Worm (Caenorhabditis elegans): ENCODE results near the gene Y38H6C.13.

Y38H6C.13 gene

ce11 chrV:20544610-20545009 lies 17.0 kb downstream of the Y38H6C.13 start:
- TF ChIP-seq ama-1 (optimal IDR thresholded peaks at IDR 0.05) (no peak), gmeb-1 (tag; optimal IDR thresholded peaks at IDR 0.05) (peak; percentile 19), ztf-4 (tag; optimal IDR thresholded peaks at IDR 0.05) (no peak), ceh-16 (tag; optimal IDR thresholded peaks at IDR 0.05) (no peak), skn-1 (tag; optimal IDR thresholded peaks at IDR 0.05) (peak; percentile 79)

- TF ChIP-seq fos-1 (tag; optimal IDR thresholded peaks at IDR 0.05) (peak; percentile 10), blmp-1 (tag; optimal IDR thresholded peaks at IDR 0.05; ENCODE audit: insufficient read depth) (no peak)
These were observed 18.1 kb downstream of the Y38H6C.13 start for ce11 chrV:20545742-20546141.

- TF ChIP-seq sma-3 (GFP tag; optimal IDR thresholded peaks at IDR 0.05) (no peak), ztf-1 (GFP tag; conservative IDR thresholded peaks at IDR 0.05) (no peak), crh-2 (tag; optimal IDR thresholded peaks at IDR 0.05) (no peak)
These were observed 19.5 kb downstream of the Y38H6C.13 start, which contains the start of gene Y38H6C.18 for ce11 chrV:20547048-20547447. Gene Y38H6C.18 (minus strand): TSS chrV:20547148.

DNA sequence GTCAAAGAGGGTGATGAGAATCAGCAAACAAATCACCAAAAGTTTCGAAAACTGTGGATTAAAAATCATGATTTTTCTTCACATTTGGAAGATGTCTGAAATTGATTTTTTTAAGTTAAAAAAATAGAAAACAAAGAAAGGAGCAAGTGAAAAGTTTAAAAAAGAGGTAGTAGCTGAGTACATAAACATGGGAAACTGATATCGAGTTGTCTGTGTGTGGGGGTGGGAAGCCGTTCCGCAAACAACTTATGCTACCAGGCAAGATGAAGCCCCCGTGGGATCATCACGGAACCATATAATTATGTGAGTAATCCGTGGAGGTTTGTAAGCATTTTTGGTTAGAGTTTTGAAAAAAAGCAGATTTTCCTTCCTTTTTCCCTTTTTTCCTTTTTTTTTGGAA lies 23.5 kb downstream of the Y38H6C.13 start, which contains the start of gene Y38H6C.20:
Y38H6C.20 (minus strand) TSS at position 101 of the 400 bp plus-strand sequence.
- TF ChIP-seq nhr-21 (tag; optimal IDR thresholded peaks at IDR 0.05) (no peak), ceh-16 (tag; optimal IDR thresholded peaks at IDR 0.05) (no peak), sem-4 (tag; optimal IDR thresholded peaks at IDR 0.05) (no peak), mbf-1 (tag; optimal IDR thresholded peaks at IDR 0.05) (no peak), nhr-25 (tag; optimal IDR thresholded peaks at IDR 0.05) (no peak), Y55F3AM.14 (GFP tag; optimal IDR thresholded peaks at IDR 0.05) (no peak), snpc-4 (tag; optimal IDR thresholded peaks at IDR 0.05) (no peak), peb-1 (tag; optimal IDR thresholded peaks at IDR 0.05) (no peak), ZK546.5 (tag; optimal IDR thresholded peaks at IDR 0.05) (no peak), elt-1 (tag; optimal IDR thresholded peaks at IDR 0.05) (no peak), ztf-1 (GFP tag; conservative IDR thresholded peaks at IDR 0.05) (no peak), ztf-11 (tag; optimal IDR thresholded peaks at IDR 0.05) (no peak), skn-1 (tag; optimal IDR thresholded peaks at IDR 0.05) (no peak), R02D3.7 (tag; optimal IDR thresholded peaks at IDR 0.05) (no peak)

DNA sequence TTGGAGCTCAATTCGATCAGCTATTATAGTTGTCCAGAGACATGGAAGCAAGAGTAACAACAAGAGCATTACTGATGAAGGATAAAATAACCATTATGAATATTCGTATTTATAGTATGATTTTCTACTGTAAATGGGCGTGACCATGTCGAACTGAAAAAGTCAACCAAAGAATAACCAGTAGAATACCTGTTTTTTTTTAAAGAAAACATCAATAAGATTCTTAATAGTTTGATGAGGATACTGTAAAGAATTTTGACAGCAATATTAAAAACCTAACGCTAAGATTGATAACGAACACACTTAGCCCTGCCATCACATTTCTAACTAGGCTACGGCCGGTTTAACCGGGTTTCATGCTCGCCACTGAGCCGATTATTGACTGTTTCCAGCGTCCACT lies 25.4 kb downstream of the Y38H6C.13 start, which contains the start of gene vmo-1:
vmo-1 (minus strand) TSS at position 101 of the 400 bp plus-strand sequence.
- no peak for TF ChIP-seq ceh-16 (tag; optimal IDR thresholded peaks at IDR 0.05)
- no peak for TF ChIP-seq ztf-11 (tag; optimal IDR thresholded peaks at IDR 0.05)
- no peak for TF ChIP-seq skn-1 (tag; optimal IDR thresholded peaks at IDR 0.05)
- no peak for TF ChIP-seq sma-9 (GFP tag; optimal IDR thresholded peaks at IDR 0.05)
- no peak for TF ChIP-seq sma-9 (tag; optimal IDR thresholded peaks at IDR 0.05)
- no peak for TF ChIP-seq zag-1 (tag; optimal IDR thresholded peaks at IDR 0.05)
- TF ChIP-seq lin-11 (tag; optimal IDR thresholded peaks at IDR 0.05) = no peak

DNA sequence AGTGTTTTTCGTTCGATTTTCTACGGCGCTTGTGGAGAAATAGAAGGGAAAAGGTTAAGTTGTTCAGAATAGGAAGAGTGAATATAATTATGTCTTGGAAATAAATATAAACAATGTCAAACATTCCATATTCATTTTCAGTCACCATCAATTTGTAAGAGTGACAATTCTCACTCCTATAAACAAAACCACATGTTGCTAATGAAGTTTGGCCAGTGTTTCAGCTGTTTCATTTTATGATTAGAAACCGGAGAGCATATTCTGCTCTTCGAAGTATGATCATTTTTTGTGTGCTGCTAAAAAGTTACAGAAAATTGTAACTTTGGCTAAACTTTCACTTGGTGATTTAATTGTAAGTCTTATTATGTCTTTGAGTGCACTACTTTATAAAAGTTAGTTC lies 27.5 kb downstream of the Y38H6C.13 start, which contains the start of gene Y38H6C.21:
Y38H6C.21 (minus strand) TSS at position 148 of the 400 bp plus-strand sequence.
- TF ChIP-seq Y55F3AM.14 (GFP tag; optimal IDR thresholded peaks at IDR 0.05) = no peak

DNA sequence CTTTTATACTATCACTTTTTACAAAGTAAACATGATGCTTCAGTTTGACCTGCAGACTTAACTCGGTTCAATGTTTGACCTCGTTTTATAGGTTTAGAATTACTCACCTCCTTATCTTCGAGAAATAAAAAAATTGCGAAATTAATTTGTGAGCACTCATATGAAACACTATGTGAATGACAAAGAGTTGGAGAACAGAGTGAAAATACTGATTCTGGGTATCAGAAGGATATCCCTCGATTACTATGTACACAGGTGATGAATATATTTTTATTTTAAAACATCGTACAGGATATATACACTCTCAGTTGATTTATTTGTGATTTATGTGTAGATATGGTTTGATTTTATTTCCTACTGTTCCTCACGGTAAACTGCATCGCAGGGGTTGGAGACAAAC lies 28.7 kb downstream of the Y38H6C.13 start, which contains the start of gene Y38H6C.23:
Y38H6C.23 (minus strand) TSS at position 101 of the 400 bp plus-strand sequence.
- TF ChIP-seq gmeb-1 (tag; optimal IDR thresholded peaks at IDR 0.05) (no peak), nhr-11 (tag; optimal IDR thresholded peaks at IDR 0.05) (no peak), R02D3.7 (tag; optimal IDR thresholded peaks at IDR 0.05) (no peak), fos-1 (tag; optimal IDR thresholded peaks at IDR 0.05) (no peak), peb-1 (tag; optimal IDR thresholded peaks at IDR 0.05) (no peak), mbf-1 (tag; optimal IDR thresholded peaks at IDR 0.05) (no peak), nhr-23 (tag; optimal IDR thresholded peaks at IDR 0.05) (no peak), snpc-4 (tag; optimal IDR thresholded peaks at IDR 0.05) (no peak), nhr-12 (tag; optimal IDR thresholded peaks at IDR 0.05) (no peak), crh-2 (tag; optimal IDR thresholded peaks at IDR 0.05) (no peak), nhr-77 (tag; optimal IDR thresholded peaks at IDR 0.05) (no peak)
